Fruit fly (Drosophila melanogaster) whole organism: Measurements from ENCODE around the gene CG16824.

Experiments
- CG8478 ChIP-seq: fragments of >200 bp; optimal IDR thresholded peaks from 2 replicates; lab custom pipeline; 2018; ENCODE audit warnings: inconsistent platforms
- Dll ChIP-seq: fragments of >200 bp; optimal IDR thresholded peaks from 2 replicates; lab custom pipeline; 2017
- EcR ChIP-seq, 2 experiments: fragments of >200 bp; optimal IDR thresholded peaks; 2 replicates each; lab custom pipeline; 2017; ENCODE audit warnings: missing biosample characterization in 2 of 2, missing genetic modification characterization in 2 of 2, missing genetic modification reagents in 2 of 2
- pan ChIP-seq: fragments of >200 bp; optimal IDR thresholded peaks from 2 replicates; lab custom pipeline; 2017
- psq ChIP-seq: fragments of >200 bp; optimal IDR thresholded peaks from 2 replicates; lab custom pipeline; 2017
- usp ChIP-seq: fragments of >200 bp; optimal IDR thresholded peaks from 2 replicates; lab custom pipeline; 2017; ENCODE audit warnings: missing biosample characterization, missing genetic modification characterization, mixed read lengths

The CG16824 gene

dm6 chr2L:13325823-13326222 lies 33.0 kb downstream of the CG16824 start:
- TF ChIP-seq CG8478 (no peak), EcR (GFP tag; optimal IDR thresholded peaks at IDR 0.05; lab: Kevin White, UChicago) (no peak), usp (no peak), psq (lab: Kevin White, UChicago) (no peak), pan (no peak), Dll (lab: Kevin White, UChicago) (no peak)

DNA sequence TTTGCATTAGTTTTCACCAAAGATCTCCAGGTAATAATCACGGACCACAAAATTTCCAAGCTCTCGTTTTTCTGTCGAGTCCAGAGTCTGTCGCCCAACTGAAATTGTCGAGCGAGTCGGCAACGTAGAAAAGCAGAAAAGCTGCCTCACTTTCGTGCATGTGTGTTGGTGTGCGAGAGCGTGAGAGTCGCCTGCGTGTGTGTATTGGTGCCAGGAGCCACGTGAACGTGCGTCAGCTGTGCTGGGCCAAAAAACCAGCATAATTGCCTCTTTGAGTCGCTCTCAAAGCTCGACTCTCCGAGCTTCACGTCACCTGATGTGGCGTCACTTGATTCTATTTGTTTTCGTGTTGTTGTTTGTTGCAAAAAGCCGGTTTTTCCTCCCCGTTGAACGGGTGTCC lies 38.2 kb downstream of the CG16824 start, which contains the start of gene hbt:
hbt (minus strand) TSS at position 101 of the 400 bp plus-strand sequence.
- TF ChIP-seq pan (no peak), usp (no peak), Dll (lab: Kevin White, UChicago) (no peak), psq (lab: Kevin White, UChicago) (no peak), EcR (GFP tag; optimal IDR thresholded peaks at IDR 0.05; lab: Kevin White, UChicago) (no peak), CG8478 (no peak)

- TF ChIP-seq Dll (lab: Kevin White, UChicago) (peak; percentile 62), psq (lab: Kevin White, UChicago) (no peak)
Observed at dm6 chr2L:13331868-13332544, 39.2 kb downstream of the CG16824 start.

DNA sequence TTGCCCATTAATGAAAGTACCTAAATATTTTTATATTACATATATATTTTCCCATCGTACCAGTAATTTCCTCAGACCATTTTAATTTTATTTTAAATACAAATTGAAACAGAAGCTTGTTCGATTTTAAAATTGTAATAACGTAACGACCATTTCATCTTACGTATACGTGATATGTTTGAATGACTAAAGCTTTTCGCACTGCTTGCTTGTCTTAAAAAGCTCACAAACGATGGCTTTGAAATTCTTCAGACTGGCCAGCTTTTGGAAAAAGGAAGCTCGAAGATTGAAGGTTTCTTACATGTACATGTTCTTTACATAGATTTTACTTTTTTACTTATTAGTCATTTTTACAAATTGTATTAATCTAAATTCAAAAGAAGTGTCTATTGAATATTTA lies 39.9 kb downstream of the CG16824 start:
- TF ChIP-seq EcR (GFP tag; optimal IDR thresholded peaks at IDR 0.05; lab: Kevin White, UChicago) = no peak
- TF ChIP-seq psq (lab: Kevin White, UChicago) = no peak
- no peak for TF ChIP-seq usp
- no peak for TF ChIP-seq Dll (lab: Kevin White, UChicago)
- TF ChIP-seq CG8478 = no peak
- no peak for TF ChIP-seq pan
